Worm (Caenorhabditis elegans) whole organism, young adult: Measurements from ENCODE around the gene msp-10.

Source experiments
- B0035.1 ChIP-seq: sonication (generic microtip); optimal IDR thresholded peaks from 2 replicates; lab custom pipeline; 2016; ENCODE audit warnings: missing genetic modification characterization, mild to moderate bottlenecking, missing compliant biosample characterization, missing genotype, missing genetic modification reagents
- B0261.1 ChIP-seq: sonication (generic microtip); optimal IDR thresholded peaks from 2 replicates; lab custom pipeline; 2016; ENCODE audit warnings: mild to moderate bottlenecking, missing genetic modification characterization, moderate library complexity, missing compliant biosample characterization
- B0336.3 ChIP-seq: fragments of 200-800 bp; sonication (Bioruptor generic); IDR thresholded peaks from 2 replicates; pipeline ENCODE4 v1.3.6; 2022; ENCODE audit warnings: missing genetic modification characterization, missing compliant biosample characterization
- F10E7.11 ChIP-seq: sonication (generic microtip); optimal IDR thresholded peaks from 2 replicates; lab custom pipeline; 2017; ENCODE audit warnings: mild to moderate bottlenecking, missing genetic modification characterization, moderate library complexity, missing compliant biosample characterization
- F22D6.2 ChIP-seq: sonication (generic microtip); optimal IDR thresholded peaks from 2 replicates; lab custom pipeline; 2016; ENCODE audit warnings: mild to moderate bottlenecking, missing genetic modification characterization, missing compliant biosample characterization
- F39B2.1 ChIP-seq: fragments of 200-800 bp; sonication (Bioruptor generic); IDR thresholded peaks from 2 replicates; pipeline ENCODE4 v1.3.6; 2022; ENCODE audit warnings: missing genetic modification reagents, missing genetic modification characterization, missing compliant biosample characterization
- F49E8.2 ChIP-seq: sonication (generic microtip); optimal IDR thresholded peaks from 3 replicates; lab custom pipeline; 2017; ENCODE audit warnings: missing genetic modification characterization, mild to moderate bottlenecking, missing compliant biosample characterization, antibody characterized with exemption, moderate library complexity; ENCODE audit not compliant: insufficient read depth
- K11D2.4 ChIP-seq: fragments of 200-800 bp; sonication (Bioruptor generic); IDR thresholded peaks from 2 replicates; pipeline ENCODE4 v1.3.6; 2022; ENCODE audit warnings: missing genetic modification reagents, missing genetic modification characterization, missing compliant biosample characterization
- T26A5.8 ChIP-seq: sonication (generic microtip); optimal IDR thresholded peaks from 2 replicates; lab custom pipeline; 2016; ENCODE audit warnings: missing genetic modification characterization, missing compliant biosample characterization
- Y67H2A.10 ChIP-seq: fragments of 200-800 bp; sonication (Bioruptor generic); conservative IDR thresholded peaks from 2 replicates; pipeline ENCODE4 v1.3.6; 2022; ENCODE audit warnings: missing genetic modification reagents, missing genetic modification characterization, missing compliant biosample characterization
- Y79H2A.3 ChIP-seq: fragments of 200-800 bp; sonication (Bioruptor generic); conservative IDR thresholded peaks from 2 replicates; pipeline ENCODE4 v1.3.6; 2022; ENCODE audit warnings: missing genetic modification reagents, missing genetic modification characterization, missing compliant biosample characterization
- ama-1 ChIP-seq, 3 experiments: fragments of 150-350 bp in 1 of 3; sonication (generic microtip) in 2 of 3; optimal IDR thresholded peaks; 2 replicates each; lab custom pipeline; 2014 to 2018; ENCODE audit warnings: missing biosample characterization in 2 of 3, missing genetic modification characterization in 2 of 3, missing genetic modification reagents in 2 of 3
- attf-3 ChIP-seq: fragments of 200-800 bp; sonication (Bioruptor generic); conservative IDR thresholded peaks from 2 replicates; pipeline ENCODE4 v1.3.6; 2022; ENCODE audit warnings: missing genetic modification reagents, missing genetic modification characterization, missing compliant biosample characterization
- attf-5 ChIP-seq: fragments of 200-800 bp; sonication (Bioruptor generic); optimal IDR thresholded peaks from 2 replicates; lab custom pipeline; 2018; ENCODE audit warnings: mild to moderate bottlenecking, missing genetic modification characterization, missing compliant biosample characterization
- cebp-1 ChIP-seq, 2 experiments: fragments of 200-800 bp in 1 of 2; sonication (Bioruptor generic) in 1 of 2; sonication (generic microtip) in 1 of 2; IDR thresholded peaks in 1 of 2; optimal IDR thresholded peaks in 1 of 2; 2 replicates each; pipeline versions ENCODE4 v1.3.6 to Lab custom; 2017 to 2022; ENCODE audit warnings: missing compliant biosample characterization in 2 of 2, missing genetic modification characterization in 2 of 2, mild to moderate bottlenecking in 1 of 2, missing genetic modification reagents in 1 of 2, moderate library complexity in 1 of 2
- cebp-2 ChIP-seq: fragments of 200-800 bp; sonication (Bioruptor generic); IDR thresholded peaks from 2 replicates; pipeline ENCODE4 v1.3.6; 2022; ENCODE audit warnings: missing genetic modification characterization, missing compliant biosample characterization
- ceh-100 ChIP-seq: fragments of 200-800 bp; sonication (Bioruptor generic); IDR thresholded peaks from 2 replicates; pipeline ENCODE4 v1.3.6; 2022; ENCODE audit warnings: missing genetic modification reagents, missing genetic modification characterization, missing compliant biosample characterization
- ceh-58 ChIP-seq: fragments of 200-800 bp; sonication (Bioruptor generic); IDR thresholded peaks from 2 replicates; pipeline ENCODE4 v1.3.6; 2022; ENCODE audit warnings: missing genetic modification characterization, missing compliant biosample characterization
- die-1 ChIP-seq: sonication (generic microtip); optimal IDR thresholded peaks from 2 replicates; lab custom pipeline; 2016; ENCODE audit warnings: missing genotype, mild to moderate bottlenecking, missing genetic modification characterization, missing compliant biosample characterization
- dox-1 ChIP-seq: fragments of 200-800 bp; sonication (Bioruptor generic); IDR thresholded peaks from 2 replicates; pipeline ENCODE4 v1.3.6; 2022; ENCODE audit warnings: missing genetic modification reagents, missing genetic modification characterization, missing compliant biosample characterization
- dpff-1 ChIP-seq: sonication (generic microtip); optimal IDR thresholded peaks from 2 replicates; lab custom pipeline; 2017; ENCODE audit warnings: mild to moderate bottlenecking, missing genetic modification characterization, missing compliant biosample characterization
- egl-44 ChIP-seq: fragments of 200-800 bp; sonication (Bioruptor generic); IDR thresholded peaks from 2 replicates; pipeline ENCODE4 v1.3.6; 2022; ENCODE audit warnings: missing genetic modification reagents, missing genetic modification characterization, missing compliant biosample characterization
- ekl-4 ChIP-seq: fragments of 200-800 bp; sonication (Bioruptor generic); IDR thresholded peaks from 2 replicates; pipeline ENCODE4 v1.3.6; 2022; ENCODE audit warnings: missing genetic modification reagents, missing genetic modification characterization, missing compliant biosample characterization
- ets-4 ChIP-seq: fragments of 200-800 bp; sonication (Bioruptor generic); optimal IDR thresholded peaks from 2 replicates; lab custom pipeline; 2018; ENCODE audit warnings: mild to moderate bottlenecking, missing genetic modification characterization, missing compliant biosample characterization
- hlh-12 ChIP-seq: sonication (generic microtip); optimal IDR thresholded peaks from 2 replicates; lab custom pipeline; 2016; ENCODE audit warnings: missing genetic modification characterization, missing compliant biosample characterization
- hmg-1.2 ChIP-seq: fragments of 200-800 bp; sonication (Bioruptor generic); IDR thresholded peaks from 2 replicates; pipeline ENCODE4 v1.3.6; 2022; ENCODE audit warnings: missing genetic modification reagents, missing genetic modification characterization, missing compliant biosample characterization
- hsf-1 ChIP-seq: fragments of 200-800 bp; sonication (Bioruptor generic); IDR thresholded peaks from 2 replicates; pipeline ENCODE4 v1.3.6; 2022; ENCODE audit warnings: missing genetic modification reagents, missing genetic modification characterization, missing compliant biosample characterization
- lin-26 ChIP-seq: fragments of 200-800 bp; sonication (Bioruptor generic); IDR thresholded peaks from 2 replicates; pipeline ENCODE4 v1.3.6; 2022; ENCODE audit warnings: missing genetic modification reagents, missing genetic modification characterization, missing compliant biosample characterization
- lin-40 ChIP-seq: sonication (generic microtip); optimal IDR thresholded peaks from 2 replicates; lab custom pipeline; 2016; ENCODE audit warnings: missing genetic modification characterization, mild to moderate bottlenecking, missing compliant biosample characterization, missing genotype, missing genetic modification reagents
- lsy-27 ChIP-seq: sonication (generic microtip); optimal IDR thresholded peaks from 2 replicates; lab custom pipeline; 2017; ENCODE audit warnings: missing genetic modification characterization, mild to moderate bottlenecking, missing compliant biosample characterization, antibody characterized with exemption, missing genotype, borderline replicate concordance; ENCODE audit not compliant: insufficient read depth
- madf-10 ChIP-seq: sonication (generic microtip); optimal IDR thresholded peaks from 2 replicates; lab custom pipeline; 2016; ENCODE audit warnings: mild to moderate bottlenecking, missing genetic modification characterization, missing compliant biosample characterization
- mcd-1 ChIP-seq: fragments of 200-800 bp; sonication (Bioruptor generic); IDR thresholded peaks from 2 replicates; pipeline ENCODE4 v1.3.6; 2022; ENCODE audit warnings: missing genetic modification reagents, missing genetic modification characterization, missing compliant biosample characterization
- mes-4 ChIP-seq: sonication (generic microtip); optimal IDR thresholded peaks from 2 replicates; lab custom pipeline; 2016; ENCODE audit warnings: missing genotype, missing genetic modification characterization, missing compliant biosample characterization
- nfya-2 ChIP-seq: fragments of 200-800 bp; sonication (Bioruptor generic); IDR thresholded peaks from 2 replicates; pipeline ENCODE4 v1.3.6; 2022; ENCODE audit warnings: missing genetic modification reagents, missing genetic modification characterization, missing compliant biosample characterization
- nhr-27 ChIP-seq: fragments of 200-800 bp; sonication (Bioruptor generic); optimal IDR thresholded peaks from 2 replicates; lab custom pipeline; 2018; ENCODE audit warnings: mild to moderate bottlenecking, missing genetic modification characterization, moderate library complexity, missing compliant biosample characterization
- nhr-80 ChIP-seq: sonication (generic microtip); optimal IDR thresholded peaks from 2 replicates; lab custom pipeline; 2016; ENCODE audit warnings: missing genetic modification characterization, missing compliant biosample characterization
- pbrm-1 ChIP-seq: fragments of 200-800 bp; sonication (Bioruptor generic); IDR thresholded peaks from 2 replicates; pipeline ENCODE4 v1.3.6; 2022; ENCODE audit warnings: missing genetic modification reagents, missing genetic modification characterization, missing compliant biosample characterization
- pha-4 ChIP-seq: fragments of 150-350 bp; sonication (generic microtip); optimal IDR thresholded peaks from 2 replicates; lab custom pipeline; 2014; ENCODE audit warnings: missing biosample characterization, missing genetic modification reagents, missing genetic modification characterization
- repo-1 ChIP-seq: sonication (generic microtip); optimal IDR thresholded peaks from 2 replicates; lab custom pipeline; 2017; ENCODE audit warnings: mild to moderate bottlenecking, missing genetic modification characterization, missing compliant biosample characterization
- somi-1 ChIP-seq: fragments of 200-800 bp; sonication (Bioruptor generic); optimal IDR thresholded peaks from 2 replicates; lab custom pipeline; 2018; ENCODE audit warnings: mild to moderate bottlenecking, missing genetic modification characterization, missing compliant biosample characterization
- tbp1 ChIP-seq: fragments of 200-800 bp; sonication (Bioruptor generic); optimal IDR thresholded peaks from 2 replicates; lab custom pipeline; 2018; ENCODE audit warnings: mild to moderate bottlenecking, missing genetic modification characterization, missing compliant biosample characterization
- tbx-9 ChIP-seq: sonication (generic microtip); optimal IDR thresholded peaks from 2 replicates; lab custom pipeline; 2016; ENCODE audit warnings: borderline replicate concordance, missing genetic modification characterization, inconsistent platforms, missing compliant biosample characterization
- unc-130 ChIP-seq: sonication (generic microtip); optimal IDR thresholded peaks from 2 replicates; lab custom pipeline; 2016; ENCODE audit warnings: missing genetic modification reagents, missing genetic modification characterization, missing compliant biosample characterization
- unc-62 ChIP-seq: fragments of 150-350 bp; optimal IDR thresholded peaks from 2 replicates; lab custom pipeline; 2014; ENCODE audit warnings: missing biosample characterization, missing genetic modification reagents, missing genetic modification characterization
- ztf-28 ChIP-seq: fragments of 200-800 bp; sonication (Bioruptor generic); IDR thresholded peaks from 2 replicates; pipeline ENCODE4 v1.3.6; 2022; ENCODE audit warnings: missing genetic modification reagents, missing genetic modification characterization, missing compliant biosample characterization
- ztf-6 ChIP-seq: fragments of 200-800 bp; sonication (Bioruptor generic); IDR thresholded peaks from 2 replicates; pipeline ENCODE4 v1.3.6; 2022; ENCODE audit warnings: missing genetic modification reagents, missing genetic modification characterization, missing compliant biosample characterization

msp-10 gene

DNA sequence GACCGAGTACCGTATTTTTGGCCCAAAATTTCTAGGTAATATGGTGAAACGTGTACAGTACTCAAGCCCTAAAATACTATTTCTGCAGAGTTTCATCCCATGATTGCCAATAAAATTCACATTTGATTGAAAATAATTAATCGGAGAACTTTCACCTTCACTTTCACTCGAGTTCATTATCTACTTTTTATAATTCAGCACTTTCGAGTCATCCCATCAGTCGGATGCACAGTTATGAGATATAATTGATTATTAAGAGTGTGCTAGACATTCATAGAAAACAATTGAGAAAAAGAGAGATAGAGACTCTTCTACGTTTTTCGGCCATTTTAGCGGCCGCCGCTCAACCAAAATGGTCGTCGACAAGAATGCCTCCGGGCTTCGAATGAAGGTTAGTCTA is 34.7 kb upstream of the msp-10 start, which contains the start of gene fat-3:
fat-3 (plus strand) TSS at position 313 of the 400 bp plus-strand sequence.
- TF ChIP-seq nhr-80 (peak; percentile 75), hmg-1.2 (peak; percentile 53; the same call in 1 of the 2 replicates), nhr-27 (no peak)

DNA sequence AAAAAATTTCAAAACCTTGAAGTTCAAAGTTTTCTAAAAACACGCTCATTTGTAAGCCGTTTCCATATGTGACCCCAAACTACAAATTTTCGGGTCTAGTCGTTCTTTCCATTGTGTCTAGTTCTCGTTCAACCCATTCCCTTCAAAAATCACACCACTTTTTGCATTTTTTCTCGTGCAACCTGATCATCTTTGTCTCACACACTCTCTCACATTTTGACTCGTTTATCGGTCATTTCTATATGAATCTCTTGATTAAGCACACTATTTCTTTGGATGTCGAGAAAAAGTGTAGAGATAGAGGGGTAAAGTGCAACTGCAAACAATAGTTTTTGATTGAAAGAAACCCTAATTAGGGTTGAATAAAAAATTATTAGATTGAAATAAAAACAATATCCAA is 33.9 kb upstream of the msp-10 start:
- TF ChIP-seq ceh-58 (GFP tag; lab: Robert Waterston, UW), result no peak
- TF ChIP-seq Y67H2A.10 (GFP tag; lab: Robert Waterston, UW), result no peak
- TF ChIP-seq pha-4, result no peak
- no peak for TF ChIP-seq mcd-1 (GFP tag; lab: Robert Waterston, UW)
- peak; percentile 75; the same call in 1 of the 2 replicates for TF ChIP-seq hmg-1.2
- TF ChIP-seq lin-40 (tag; lab: Kevin White, UChicago), result peak; percentile 18
- peak; percentile 16 for TF ChIP-seq attf-5 (GFP tag; lab: Kevin White, UChicago)
- no peak for TF ChIP-seq T26A5.8 (tag; lab: Kevin White, UChicago)
- TF ChIP-seq nhr-27, result no peak
- TF ChIP-seq B0035.1, result no peak
- TF ChIP-seq unc-62 (GFP tag; lab: Kevin White, UChicago), result no peak
- TF ChIP-seq cebp-2, result no peak
- no peak for TF ChIP-seq ama-1 (optimal IDR thresholded peaks at IDR 0.05; lab: Kevin White, UChicago)
- no peak for TF ChIP-seq ama-1 (GFP tag; optimal IDR thresholded peaks at IDR 0.05; lab: Kevin White, UChicago)
- TF ChIP-seq B0261.1 (tag; lab: Kevin White, UChicago), result no peak
- no peak for TF ChIP-seq K11D2.4
- no peak for TF ChIP-seq nfya-2 (GFP tag; lab: Robert Waterston, UW)
- no peak for TF ChIP-seq F22D6.2 (tag; lab: Kevin White, UChicago)
- no peak for TF ChIP-seq F39B2.1 (GFP tag; lab: Robert Waterston, UW)
- no peak for TF ChIP-seq ekl-4 (GFP tag; lab: Robert Waterston, UW)
- no peak for TF ChIP-seq dpff-1 (tag; lab: Kevin White, UChicago)
- no peak for TF ChIP-seq F49E8.2 (tag; lab: Kevin White, UChicago)
- no peak for TF ChIP-seq somi-1
- no peak for TF ChIP-seq dox-1 (GFP tag; lab: Robert Waterston, UW)
- no peak for TF ChIP-seq repo-1 (tag; lab: Kevin White, UChicago)
- no peak for TF ChIP-seq ztf-28
- TF ChIP-seq ceh-100 (GFP tag; lab: Robert Waterston, UW), result no peak
- TF ChIP-seq mes-4 (tag; lab: Kevin White, UChicago), result no peak
- no peak for TF ChIP-seq Y79H2A.3 (GFP tag; lab: Robert Waterston, UW)
- TF ChIP-seq attf-3, result no peak
- no peak for TF ChIP-seq die-1 (tag; lab: Kevin White, UChicago)
- TF ChIP-seq hsf-1, result no peak
- TF ChIP-seq nhr-80, result peak; percentile 74
- peak; percentile 24 for TF ChIP-seq tbp1
- peak; percentile 42; the same call in 1 of the 2 replicates for TF ChIP-seq B0336.3
- no peak for TF ChIP-seq tbx-9
- no peak for TF ChIP-seq pbrm-1 (GFP tag; lab: Robert Waterston, UW)
- TF ChIP-seq ztf-6, result no peak
- TF ChIP-seq lsy-27 (tag; lab: Kevin White, UChicago), result no peak
- no peak for TF ChIP-seq hlh-12
- no peak for TF ChIP-seq lin-26 (GFP tag; lab: Robert Waterston, UW)
- TF ChIP-seq unc-130 (GFP tag; lab: Kevin White, UChicago), result no peak
- 0 out of 2 replicates have a peak, but pooled peaks have one; percentile 15 for TF ChIP-seq egl-44 (GFP tag; lab: Robert Waterston, UW)
- TF ChIP-seq cebp-1 (GFP tag; IDR thresholded peaks at IDR 0.05; lab: Robert Waterston, UW), result no peak
- TF ChIP-seq cebp-1 (tag; optimal IDR thresholded peaks at IDR 0.05; lab: Kevin White, UChicago), result peak; percentile 55
- TF ChIP-seq ets-4 (GFP tag; lab: Kevin White, UChicago), result peak; percentile 35
- peak; percentile 29 for TF ChIP-seq madf-10 (tag; lab: Kevin White, UChicago)
- TF ChIP-seq F10E7.11 (tag; lab: Kevin White, UChicago), result no peak
